Fruit fly (Drosophila melanogaster) whole organism, embryonic: ENCODE results near the gene Glut3.

Experiments used
- CG10321 ChIP-seq: fragments of 200-800 bp; sonication (Bioruptor generic); IDR thresholded peaks from 2 replicates; pipeline ENCODE4 v1.3.6; 2022; ENCODE audit warnings: missing biosample characterization, missing genetic modification characterization
- CG14860 ChIP-seq: fragments of 200-800 bp; sonication (Bioruptor generic); IDR thresholded peaks from 3 replicates; pipeline ENCODE4 v1.3.6; 2022; ENCODE audit warnings: missing biosample characterization, missing genetic modification characterization; ENCODE audit not compliant: partially characterized antibody
- CG16813 ChIP-seq: fragments of 200-800 bp; sonication (Bioruptor generic); IDR thresholded peaks from 3 replicates; pipeline ENCODE4 v1.3.6; 2022; ENCODE audit warnings: missing biosample characterization, missing genetic modification characterization; ENCODE audit not compliant: partially characterized antibody
- CG1832 ChIP-seq: fragments of 200-800 bp; sonication (Bioruptor generic); optimal IDR thresholded peaks from 2 replicates; lab custom pipeline; 2017; ENCODE audit warnings: missing biosample characterization, mild to moderate bottlenecking, missing genetic modification characterization, inconsistent platforms
- CG3065 ChIP-seq: fragments of 200-800 bp; sonication (Bioruptor generic); optimal IDR thresholded peaks from 2 replicates; lab custom pipeline; 2016; ENCODE audit warnings: missing biosample characterization, missing genetic modification characterization
- CG31365 ChIP-seq: fragments of 200-800 bp; sonication (Bioruptor generic); optimal IDR thresholded peaks from 2 replicates; lab custom pipeline; 2018; ENCODE audit warnings: missing biosample characterization, mild to moderate bottlenecking, missing genetic modification characterization
- CG6254 ChIP-seq: fragments of 200-800 bp; sonication (Bioruptor generic); optimal IDR thresholded peaks from 3 replicates; lab custom pipeline; 2017; ENCODE audit warnings: mild to moderate bottlenecking, missing biosample characterization, missing genetic modification reagents, missing genetic modification characterization
- CG6791 ChIP-seq: fragments of 200-800 bp; sonication (Bioruptor generic); IDR thresholded peaks from 3 replicates; pipeline ENCODE4 v1.3.6; 2022; ENCODE audit warnings: missing biosample characterization, missing genetic modification characterization; ENCODE audit not compliant: partially characterized antibody
- CG7745 ChIP-seq: fragments of 200-800 bp; sonication (Bioruptor generic); optimal IDR thresholded peaks from 2 replicates; lab custom pipeline; 2018; ENCODE audit warnings: missing biosample characterization, mild to moderate bottlenecking, missing genetic modification characterization, moderate library complexity
- CG8765 ChIP-seq: fragments of 200-800 bp; sonication (Bioruptor generic); IDR thresholded peaks from 2 replicates; pipeline ENCODE4 v1.3.6; 2022; ENCODE audit warnings: missing biosample characterization, missing genetic modification characterization
- CG8924 ChIP-seq: fragments of 200-800 bp; optimal IDR thresholded peaks from 3 replicates; lab custom pipeline; 2019; ENCODE audit warnings: missing biosample characterization, mild to moderate bottlenecking, missing genetic modification characterization, moderate library complexity
- CoRest ChIP-seq: fragments of 200-800 bp; sonication (Bioruptor generic); optimal IDR thresholded peaks from 3 replicates; lab custom pipeline; 2018; ENCODE audit warnings: missing biosample characterization, mild to moderate bottlenecking, missing genetic modification characterization, moderate library complexity
- Doc3 ChIP-seq: fragments of 200-800 bp; sonication (Bioruptor generic); IDR thresholded peaks from 3 replicates; pipeline ENCODE4 v1.3.6; 2022; ENCODE audit warnings: missing biosample characterization, missing genetic modification characterization; ENCODE audit not compliant: partially characterized antibody
- Hr39 ChIP-seq: fragments of >200 bp; optimal IDR thresholded peaks from 2 replicates; lab custom pipeline; 2017
- Med ChIP-seq: fragments of 200-800 bp; sonication (Bioruptor generic); peaks from one replicate; lab custom pipeline; 2016; ENCODE audit warnings: missing biosample characterization, missing genetic modification characterization, mild to moderate bottlenecking, inconsistent platforms, moderate library complexity
- Oli ChIP-seq: fragments of 200-800 bp; sonication (Bioruptor generic); optimal IDR thresholded peaks from 2 replicates; lab custom pipeline; 2018; ENCODE audit warnings: missing biosample characterization, mild to moderate bottlenecking, missing genetic modification characterization, moderate library complexity
- Opbp ChIP-seq: fragments of 200-800 bp; sonication (Bioruptor generic); IDR thresholded peaks from 3 replicates; pipeline ENCODE4 v1.3.6; 2022; ENCODE audit warnings: missing biosample characterization, missing genetic modification characterization; ENCODE audit not compliant: partially characterized antibody
- abd-A ChIP-seq: fragments of 200-800 bp; sonication (Bioruptor generic); optimal IDR thresholded peaks from 3 replicates; lab custom pipeline; 2019; ENCODE audit warnings: missing biosample characterization, mild to moderate bottlenecking, missing genetic modification characterization, moderate library complexity
- ac ChIP-seq: fragments of 200-800 bp; sonication (Bioruptor generic); optimal IDR thresholded peaks from 3 replicates; lab custom pipeline; 2017; ENCODE audit warnings: missing biosample characterization, mild to moderate bottlenecking, missing genetic modification characterization
- ase ChIP-seq: fragments of 200-800 bp; sonication (Bioruptor generic); IDR thresholded peaks from 3 replicates; pipeline ENCODE4 v1.3.6; 2022; ENCODE audit warnings: missing biosample characterization, missing genetic modification characterization
- bbx ChIP-seq: fragments of 200-800 bp; sonication (Bioruptor generic); IDR thresholded peaks from 2 replicates; pipeline ENCODE4 v1.3.6; 2022; ENCODE audit warnings: missing biosample characterization, missing genetic modification characterization; ENCODE audit not compliant: partially characterized antibody
- cas ChIP-seq: fragments of 200-800 bp; sonication (Bioruptor generic); IDR thresholded peaks from 2 replicates; pipeline ENCODE4 v1.3.6; 2022; ENCODE audit warnings: missing biosample characterization, missing genetic modification characterization
- chinmo ChIP-seq: fragments of 200-800 bp; sonication (Bioruptor generic); IDR thresholded peaks from 4 replicates; pipeline ENCODE4 v1.3.6; 2022; ENCODE audit warnings: missing biosample characterization, missing genetic modification characterization; ENCODE audit not compliant: partially characterized antibody
- ci ChIP-seq: fragments of 200-800 bp; sonication (Bioruptor generic); IDR thresholded peaks from 3 replicates; pipeline ENCODE4 v1.3.6; 2022; ENCODE audit warnings: missing biosample characterization, missing genetic modification characterization
- crol ChIP-seq: fragments of 200-800 bp; sonication (Bioruptor generic); IDR thresholded peaks from 2 replicates; pipeline ENCODE4 v1.3.6; 2022; ENCODE audit warnings: missing biosample characterization, missing genetic modification characterization
- dm ChIP-seq: fragments of 200-800 bp; sonication (Bioruptor generic); optimal IDR thresholded peaks from 3 replicates; lab custom pipeline; 2016; ENCODE audit warnings: missing biosample characterization, missing genetic modification characterization
- en ChIP-seq: fragments of 200-800 bp; sonication (Bioruptor generic); optimal IDR thresholded peaks from 2 replicates; lab custom pipeline; 2016; ENCODE audit warnings: missing biosample characterization, missing genetic modification characterization
- hkb ChIP-seq, 2 experiments: fragments of 200-800 bp in 1 of 2; fragments of >200 bp in 1 of 2; sonication (Bioruptor generic) in 1 of 2; IDR thresholded peaks in 1 of 2; optimal IDR thresholded peaks in 1 of 2; 2 replicates each; pipeline versions ENCODE4 v1.3.6 to Lab custom; 2017 to 2022; ENCODE audit warnings: missing biosample characterization in 1 of 2, missing genetic modification characterization in 1 of 2
- inv ChIP-seq: fragments of 200-800 bp; sonication (Bioruptor generic); IDR thresholded peaks from 2 replicates; pipeline ENCODE4 v1.3.6; 2022; ENCODE audit warnings: missing biosample characterization, missing genetic modification characterization; ENCODE audit not compliant: partially characterized antibody
- klu ChIP-seq: fragments of 200-800 bp; sonication (Bioruptor generic); IDR thresholded peaks from 2 replicates; pipeline ENCODE4 v1.3.6; 2022; ENCODE audit warnings: missing biosample characterization, missing genetic modification characterization
- mld ChIP-seq: fragments of 200-800 bp; sonication (Bioruptor generic); IDR thresholded peaks from 3 replicates; pipeline ENCODE4 v1.3.6; 2022; ENCODE audit warnings: missing biosample characterization, missing genetic modification characterization; ENCODE audit not compliant: partially characterized antibody
- nerfin-2 ChIP-seq: fragments of 200-800 bp; sonication (Bioruptor generic); IDR thresholded peaks from 2 replicates; pipeline ENCODE4 v1.3.6; 2022; ENCODE audit warnings: missing biosample characterization, missing genetic modification characterization; ENCODE audit not compliant: partially characterized antibody
- nmo ChIP-seq: fragments of 200-800 bp; sonication (Bioruptor generic); optimal IDR thresholded peaks from 2 replicates; lab custom pipeline; 2018; ENCODE audit warnings: missing biosample characterization, mild to moderate bottlenecking, missing genetic modification characterization, moderate library complexity
- pita ChIP-seq: fragments of 200-800 bp; sonication (Bioruptor generic); optimal IDR thresholded peaks from 2 replicates; lab custom pipeline; 2017; ENCODE audit warnings: missing biosample characterization, mild to moderate bottlenecking, missing genetic modification characterization
- sens ChIP-seq: fragments of 200-800 bp; sonication (Bioruptor generic); peaks from one replicate; lab custom pipeline; 2016; ENCODE audit warnings: missing biosample characterization, missing genetic modification characterization
- seq ChIP-seq: fragments of 200-800 bp; sonication (Bioruptor generic); IDR thresholded peaks from 2 replicates; pipeline ENCODE4 v1.3.6; 2022; ENCODE audit warnings: missing biosample characterization, missing genetic modification characterization
- sug ChIP-seq: fragments of 200-800 bp; optimal IDR thresholded peaks from 2 replicates; lab custom pipeline; 2019; ENCODE audit warnings: missing biosample characterization, mild to moderate bottlenecking, missing genetic modification characterization, moderate library complexity
- tgo ChIP-seq: fragments of 200-800 bp; sonication (Bioruptor generic); IDR thresholded peaks from 3 replicates; pipeline ENCODE4 v1.3.6; 2022; ENCODE audit warnings: missing biosample characterization, missing genetic modification characterization
- vvl ChIP-seq: fragments of 200-800 bp; sonication (Bioruptor generic); IDR thresholded peaks from 2 replicates; pipeline ENCODE4 v1.3.6; 2022; ENCODE audit warnings: missing biosample characterization, missing genetic modification characterization
- z ChIP-seq: fragments of 200-800 bp; sonication (Bioruptor generic); IDR thresholded peaks from 3 replicates; pipeline ENCODE4 v1.3.6; 2022; ENCODE audit warnings: missing biosample characterization, missing genetic modification characterization
- zen2 ChIP-seq: fragments of 200-800 bp; sonication (Bioruptor generic); IDR thresholded peaks from 3 replicates; pipeline ENCODE4 v1.3.6; 2022; ENCODE audit warnings: missing biosample characterization, missing genetic modification characterization; ENCODE audit not compliant: partially characterized antibody

Glut3 gene

dm6 chr3R:16829859-16830557 lies 41.9 kb downstream of the Glut3 start, which contains the start of gene abd-A (continued):
- TF ChIP-seq CG10321 (GFP tag; lab: Robert Waterston, UW) (peak; percentile 99), abd-A (tag; lab: Kevin White, UChicago) (peak; percentile 100), ci (peak; percentile 63; the same call in 2 of the 3 replicates), mld (GFP tag; lab: Robert Waterston, UW) (peak; percentile 74; the same call in 1 of the 3 replicates), klu (GFP tag; lab: Robert Waterston, UW) (no peak), hkb (optimal IDR thresholded peaks at IDR 0.05; lab: Kevin White, UChicago) (peak; percentile 18), hkb (GFP tag; IDR thresholded peaks at IDR 0.05; lab: Robert Waterston, UW) (no peak), cas (GFP tag; lab: Robert Waterston, UW) (no peak), Opbp (peak; percentile 76), tgo (GFP tag; lab: Robert Waterston, UW) (no peak), sens (GFP tag; lab: Kevin White, UChicago) (peak; percentile 77), z (GFP tag; lab: Robert Waterston, UW) (peak; percentile 100), nerfin-2 (GFP tag; lab: Robert Waterston, UW) (peak; percentile 78; the same call in 1 of the 2 replicates), Oli (tag; lab: Kevin White, UChicago) (no peak), CG3065 (GFP tag; lab: Kevin White, UChicago) (no peak), en (GFP tag; lab: Kevin White, UChicago) (no peak), inv (peak; percentile 52; the same call in 1 of the 2 replicates), CG7745 (peak; percentile 40), CG14860 (GFP tag; lab: Robert Waterston, UW) (peak; percentile 43; the same call in 1 of the 3 replicates), crol (0 out of 2 replicates have a peak, but pooled peaks have one; percentile 16), pita (no peak), nmo (peak; percentile 4), CG8765 (GFP tag; lab: Robert Waterston, UW) (no peak), dm (GFP tag; lab: Kevin White, UChicago) (no peak), CG6254 (GFP tag; lab: Kevin White, UChicago) (peak; percentile 19), zen2 (GFP tag; lab: Robert Waterston, UW) (peak; percentile 65; the same call in 2 of the 3 replicates), ase (GFP tag; lab: Robert Waterston, UW) (0 out of 3 replicates have a peak, but pooled peaks have one; percentile 19), ac (GFP tag; lab: Kevin White, UChicago) (no peak), CG8924 (tag; lab: Kevin White, UChicago) (no peak), CoRest (tag; lab: Kevin White, UChicago) (peak; percentile 10), chinmo (GFP tag; lab: Robert Waterston, UW) (peak; percentile 95), CG6791 (GFP tag; lab: Robert Waterston, UW) (peak; percentile 82; the same call in 2 of the 3 replicates), CG31365 (tag; lab: Kevin White, UChicago) (no peak), CG16813 (GFP tag; lab: Robert Waterston, UW) (peak; percentile 55; the same call in 2 of the 3 replicates), bbx (GFP tag; lab: Robert Waterston, UW) (peak; percentile 83), sug (tag; lab: Kevin White, UChicago) (no peak), Med (GFP tag; lab: Kevin White, UChicago) (peak; percentile 50), Doc3 (GFP tag; lab: Robert Waterston, UW) (no peak), seq (peak; percentile 52; the same call in 1 of the 2 replicates), Hr39 (no peak), CG1832 (peak; percentile 98), vvl (GFP tag; lab: Robert Waterston, UW) (peak; percentile 57; the same call in 1 of the 2 replicates)
